Worm (Caenorhabditis elegans): Measurements from ENCODE around the gene exp-1.

exp-1 gene

DNA sequence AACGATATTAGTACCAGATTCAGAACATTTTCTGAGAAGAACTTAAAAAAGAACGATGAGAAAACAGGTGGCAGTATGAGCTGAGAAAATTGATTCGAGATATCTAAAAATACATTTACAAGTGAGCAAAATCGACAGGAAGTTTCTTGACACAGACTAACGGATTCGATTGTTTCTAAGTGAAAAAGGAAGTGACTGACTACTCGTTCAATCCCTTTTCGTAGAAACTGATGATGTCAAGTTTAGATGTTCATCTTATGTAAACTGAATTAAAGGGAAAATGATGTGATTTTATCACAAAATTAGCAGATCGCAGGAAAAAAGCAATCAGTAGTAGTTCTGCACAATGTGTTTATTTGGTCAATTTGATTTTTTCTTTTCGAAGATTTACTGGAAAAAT, 4.3 kb upstream of the exp-1 start:
- TF ChIP-seq elt-4 (tag; optimal IDR thresholded peaks at IDR 0.05) (no peak), unc-42 (tag; optimal IDR thresholded peaks at IDR 0.05) (peak; percentile 0), che-1 (tag; optimal IDR thresholded peaks at IDR 0.05) (no peak)

DNA sequence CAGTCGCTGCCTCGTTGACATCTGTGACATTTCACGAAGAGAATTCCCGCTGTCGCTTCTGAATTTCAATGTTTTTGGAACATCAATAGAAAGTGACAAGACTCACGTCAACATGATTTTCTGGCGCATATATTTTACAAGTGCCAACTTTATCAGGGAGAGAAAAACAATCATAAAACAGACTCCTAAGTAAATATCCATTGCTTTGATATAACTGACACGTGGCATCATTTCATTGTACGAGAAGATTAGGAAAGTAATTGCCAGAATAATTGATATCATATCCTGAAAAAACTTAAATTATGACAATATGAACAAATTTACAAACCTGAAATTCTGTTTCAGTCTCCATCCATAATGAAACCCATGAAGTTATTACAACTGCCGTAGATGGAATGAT, 2.8 kb downstream of the exp-1 start:
- TF ChIP-seq ceh-48 (tag; optimal IDR thresholded peaks at IDR 0.05): no peak

DNA sequence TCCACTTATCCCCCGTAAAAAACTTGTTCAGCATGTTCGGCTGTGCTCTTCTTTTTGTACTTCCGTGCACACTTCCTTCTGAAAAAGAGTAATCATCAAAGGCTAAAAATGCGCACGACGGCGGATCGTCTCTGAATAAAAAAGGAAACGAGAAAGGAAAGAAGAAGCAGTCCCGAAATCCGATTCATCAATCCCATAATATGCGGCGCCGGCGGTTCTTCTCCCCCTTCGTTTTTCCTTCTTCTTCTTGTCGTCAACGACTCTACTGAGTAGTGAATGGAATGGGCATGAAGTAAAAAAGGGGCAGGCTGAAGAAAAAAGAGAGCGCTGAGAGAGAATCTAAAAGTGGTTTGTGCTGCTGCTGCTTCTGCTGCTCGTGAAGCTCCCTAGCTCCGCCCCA, 11.5 kb downstream of the exp-1 start:
- no peak for TF ChIP-seq dve-1 (tag; optimal IDR thresholded peaks at IDR 0.05)
- TF ChIP-seq unc-42 (tag; optimal IDR thresholded peaks at IDR 0.05): peak; percentile 62

DNA sequence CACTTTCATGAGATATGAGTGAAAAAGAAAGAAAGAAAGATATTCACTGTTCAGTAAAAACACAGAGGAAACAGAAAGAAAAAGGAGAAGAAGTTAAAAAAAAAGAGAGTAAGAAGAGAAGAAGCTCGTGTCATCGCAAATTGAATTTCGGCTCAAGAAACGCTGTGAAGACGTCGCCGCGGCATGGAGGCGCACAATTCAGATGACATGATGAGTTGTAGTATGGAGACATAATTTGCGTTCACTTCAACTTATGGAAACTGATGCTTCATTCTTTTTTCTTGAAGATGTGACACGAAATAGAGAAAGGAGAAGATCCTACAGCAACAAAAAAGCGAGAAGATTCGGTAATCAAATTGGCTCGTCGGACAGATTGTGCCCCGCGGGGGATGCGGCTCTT, 12.5 kb downstream of the exp-1 start:
- TF ChIP-seq unc-42 (tag; optimal IDR thresholded peaks at IDR 0.05) (peak; percentile 98), eyg-1 (tag; optimal IDR thresholded peaks at IDR 0.05) (no peak), ceh-31 (tag; optimal IDR thresholded peaks at IDR 0.05) (peak; percentile 12), sox-4 (tag; optimal IDR thresholded peaks at IDR 0.05) (no peak)

- TF ChIP-seq sox-2 (GFP tag; IDR thresholded peaks at IDR 0.05): no peak
- no peak for TF ChIP-seq hlh-13 (GFP tag; optimal IDR thresholded peaks at IDR 0.05)
- TF ChIP-seq hlh-6 (tag; optimal IDR thresholded peaks at IDR 0.05): no peak
- TF ChIP-seq ceh-30 (tag; optimal IDR thresholded peaks at IDR 0.05): no peak
- no peak for TF ChIP-seq ttx-3 (tag; optimal IDR thresholded peaks at IDR 0.05)
- TF ChIP-seq elt-2 (tag; optimal IDR thresholded peaks at IDR 0.05): no peak
- no peak for TF ChIP-seq ceh-24 (tag; optimal IDR thresholded peaks at IDR 0.05)
- no peak for TF ChIP-seq dve-1 (tag; optimal IDR thresholded peaks at IDR 0.05)
- no peak for TF ChIP-seq ceh-34 (tag; optimal IDR thresholded peaks at IDR 0.05)
- no peak for TF ChIP-seq hlh-15 (tag; optimal IDR thresholded peaks at IDR 0.05)
- TF ChIP-seq pag-3 (tag; optimal IDR thresholded peaks at IDR 0.05; ENCODE audit: borderline replicate concordance): no peak
- no peak for TF ChIP-seq pat-9 (tag; optimal IDR thresholded peaks at IDR 0.05)
- TF ChIP-seq sox-4 (tag; optimal IDR thresholded peaks at IDR 0.05): no peak
- no peak for TF ChIP-seq ceh-31 (tag; optimal IDR thresholded peaks at IDR 0.05)
- TF ChIP-seq ahr-1 (tag; optimal IDR thresholded peaks at IDR 0.05): no peak
- TF ChIP-seq che-1 (tag; optimal IDR thresholded peaks at IDR 0.05): no peak
These were observed 13.8 kb downstream of the exp-1 start for ce11 chrII:6147131-6147530.

- peak; percentile 53 for TF ChIP-seq unc-42 (tag; optimal IDR thresholded peaks at IDR 0.05)
- no peak for TF ChIP-seq ztf-16 (tag; optimal IDR thresholded peaks at IDR 0.05)
These were observed 18.4 kb downstream of the exp-1 start for ce11 chrII:6142539-6142938.

DNA sequence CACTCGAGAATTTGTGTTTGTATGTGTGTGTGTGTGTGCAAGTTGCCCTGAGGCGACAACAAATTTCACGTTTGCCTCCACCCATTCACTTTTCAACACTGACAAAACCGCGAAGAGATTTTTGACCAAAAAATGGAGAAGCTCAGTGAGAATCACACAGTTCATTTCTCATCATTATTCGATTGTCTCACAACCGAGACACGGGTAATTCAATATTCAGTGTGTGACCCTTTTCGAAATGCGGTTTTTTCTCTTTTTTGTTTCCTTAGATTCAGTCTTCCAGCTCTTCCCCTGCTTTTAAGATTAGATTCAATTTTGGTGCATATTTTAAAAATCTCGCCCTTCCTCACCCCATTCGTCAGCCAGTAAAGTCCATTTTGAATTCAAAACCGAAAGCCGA, 21.4 kb downstream of the exp-1 start:
- TF ChIP-seq ceh-14 (tag; optimal IDR thresholded peaks at IDR 0.05) (no peak), unc-42 (tag; optimal IDR thresholded peaks at IDR 0.05) (peak; percentile 69), ets-4 (tag; optimal IDR thresholded peaks at IDR 0.05) (no peak), nhr-232 (tag; optimal IDR thresholded peaks at IDR 0.05) (no peak)

DNA sequence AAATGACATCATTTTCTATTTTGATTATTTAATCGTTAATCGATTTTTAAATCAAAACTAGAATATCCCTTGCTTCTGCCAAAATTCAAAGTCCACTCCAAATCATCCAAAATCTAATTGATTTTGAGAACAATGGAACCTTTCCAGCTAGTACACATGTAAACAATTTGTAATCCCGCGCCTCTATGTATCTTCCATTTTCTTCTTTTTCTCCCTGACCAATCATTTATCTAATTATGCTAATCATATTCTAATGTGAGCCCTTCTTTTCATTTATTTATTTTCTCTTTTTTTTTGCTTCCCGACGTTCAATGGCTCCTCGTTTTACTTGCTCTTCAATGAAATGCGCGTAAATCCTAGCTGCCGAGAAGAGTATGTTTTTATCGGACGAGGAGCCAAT, 22.8 kb downstream of the exp-1 start:
- peak; percentile 71 for TF ChIP-seq unc-42 (tag; optimal IDR thresholded peaks at IDR 0.05)
- TF ChIP-seq zip-5 (tag; optimal IDR thresholded peaks at IDR 0.05): no peak

DNA sequence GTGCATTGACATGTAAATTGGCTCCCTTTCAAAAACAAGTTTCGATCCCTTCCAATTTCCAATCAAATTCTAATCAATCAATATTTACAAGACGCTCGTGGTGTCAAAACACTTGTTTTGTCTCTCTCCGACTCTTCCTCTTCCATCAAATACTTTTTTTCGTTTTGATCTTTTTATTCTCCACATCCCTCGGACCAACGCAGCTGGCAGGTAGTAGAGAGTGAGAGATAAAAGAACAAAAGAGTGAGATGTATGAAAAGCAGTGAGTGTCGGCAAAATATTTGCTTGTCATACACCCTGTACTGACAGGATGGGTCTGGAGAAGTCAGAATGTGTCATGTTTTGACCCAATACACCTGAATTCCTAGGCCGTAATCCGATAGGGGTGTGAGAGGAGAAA, 24.2 kb downstream of the exp-1 start:
- TF ChIP-seq fkh-10 (GFP tag; optimal IDR thresholded peaks at IDR 0.05) (no peak), hlh-13 (GFP tag; optimal IDR thresholded peaks at IDR 0.05) (no peak), unc-55 (GFP tag; optimal IDR thresholded peaks at IDR 0.05) (peak; percentile 71), ceh-18 (tag; optimal IDR thresholded peaks at IDR 0.05) (peak; percentile 37), rnt-1 (tag; optimal IDR thresholded peaks at IDR 0.05) (peak; percentile 3), madf-2 (tag; optimal IDR thresholded peaks at IDR 0.05) (no peak)

Data from whole organism, late embryonic.